Fruit fly (Drosophila melanogaster): ENCODE data around the gene Lcp65Ag3.
"Not testable (repeated sequence)": the region's sequence is repeated elsewhere in the genome, so short reads cannot be mapped to it uniquely, and the experiment has no call there.

Lcp65Ag3 gene

dm6 chr3L:6158530-6158929 is 27.7 kb upstream of the Lcp65Ag3 start, which contains the start of gene Cpr65Ay:
Gene Cpr65Ay, minus strand, starts transcription at chr3L:6158630.
- TF ChIP-seq gl (tag; optimal IDR thresholded peaks at IDR 0.05): no peak
- no peak for TF ChIP-seq CG4496 (GFP tag; IDR thresholded peaks at IDR 0.05)
- TF ChIP-seq fd96Ca (GFP tag; IDR thresholded peaks at IDR 0.05): no peak
- no peak for TF ChIP-seq CG8301 (tag; optimal IDR thresholded peaks at IDR 0.05)
- no peak for TF ChIP-seq CG34367 (tag; optimal IDR thresholded peaks at IDR 0.05)
- no peak for TF ChIP-seq Pif1B (GFP tag; optimal IDR thresholded peaks at IDR 0.05)
- TF ChIP-seq rn (GFP tag; IDR thresholded peaks at IDR 0.05): no peak
- no peak for TF ChIP-seq CG32121 (GFP tag; IDR thresholded peaks at IDR 0.05)
- no peak for TF ChIP-seq CG13204 (GFP tag; optimal IDR thresholded peaks at IDR 0.05)
- TF ChIP-seq EcR (GFP tag; optimal IDR thresholded peaks at IDR 0.05): no peak
- TF ChIP-seq D1 (tag; optimal IDR thresholded peaks at IDR 0.05): no peak
- TF ChIP-seq Pif1A (GFP tag; optimal IDR thresholded peaks at IDR 0.05): no peak
- TF ChIP-seq CG9948 (tag; optimal IDR thresholded peaks at IDR 0.05): no peak
- TF ChIP-seq CG12605 (GFP tag; IDR thresholded peaks at IDR 0.05): no peak

dm6 chr3L:6157327-6158032 is 26.7 kb upstream of the Lcp65Ag3 start, which contains the start of gene CG13297:
Gene CG13297, minus strand, starts transcription at chr3L:6157377.
- TF ChIP-seq Pif1B (GFP tag; optimal IDR thresholded peaks at IDR 0.05) (no peak), CG8159 (tag; optimal IDR thresholded peaks at IDR 0.05) (no peak), fd96Ca (GFP tag; IDR thresholded peaks at IDR 0.05) (no peak), CG17806 (tag; optimal IDR thresholded peaks at IDR 0.05) (no peak), Ets98B (GFP tag; IDR thresholded peaks at IDR 0.05) (no peak), CG14655 (GFP tag; optimal IDR thresholded peaks at IDR 0.05) (no peak), gl (tag; optimal IDR thresholded peaks at IDR 0.05) (no peak), Snoo (tag; optimal IDR thresholded peaks at IDR 0.05) (no peak), CG13204 (GFP tag; optimal IDR thresholded peaks at IDR 0.05) (no peak), CG12605 (GFP tag; IDR thresholded peaks at IDR 0.05) (no peak)

- TF ChIP-seq CG4496 (GFP tag; IDR thresholded peaks at IDR 0.05) (peak; percentile 77), D1 (tag; optimal IDR thresholded peaks at IDR 0.05) (no peak), EcR (GFP tag; optimal IDR thresholded peaks at IDR 0.05) (peak; percentile 73), rn (GFP tag; IDR thresholded peaks at IDR 0.05) (no peak), CG15710 (tag; optimal IDR thresholded peaks at IDR 0.05) (peak; percentile 65), CG34367 (tag; optimal IDR thresholded peaks at IDR 0.05) (peak; percentile 59), CG12605 (GFP tag; IDR thresholded peaks at IDR 0.05) (peak; percentile 91), Ets98B (GFP tag; IDR thresholded peaks at IDR 0.05) (peak; percentile 61; the same call in 1 of the 2 replicates), CG13204 (GFP tag; optimal IDR thresholded peaks at IDR 0.05) (peak; percentile 89), Pif1A (GFP tag; optimal IDR thresholded peaks at IDR 0.05) (peak; percentile 81), Snoo (tag; optimal IDR thresholded peaks at IDR 0.05) (peak; percentile 43), CG9948 (tag; optimal IDR thresholded peaks at IDR 0.05) (no peak), CG14655 (GFP tag; optimal IDR thresholded peaks at IDR 0.05) (no peak), Pif1B (GFP tag; optimal IDR thresholded peaks at IDR 0.05) (peak; percentile 71), CG17806 (tag; optimal IDR thresholded peaks at IDR 0.05) (peak; percentile 35), gl (tag; optimal IDR thresholded peaks at IDR 0.05) (peak; percentile 68), fd96Ca (GFP tag; IDR thresholded peaks at IDR 0.05) (0 out of 3 replicates have a peak, but pooled peaks have one; percentile 42), CG8159 (tag; optimal IDR thresholded peaks at IDR 0.05) (peak; percentile 42), CG32121 (GFP tag; IDR thresholded peaks at IDR 0.05) (peak; percentile 37; the same call in 1 of the 2 replicates)
These were observed 24.2 kb upstream of the Lcp65Ag3 start for dm6 chr3L:6154951-6155394.

- TF ChIP-seq CG8159 (tag; optimal IDR thresholded peaks at IDR 0.05): no peak
- TF ChIP-seq CG15710 (tag; optimal IDR thresholded peaks at IDR 0.05): no peak
- TF ChIP-seq rn (GFP tag; IDR thresholded peaks at IDR 0.05): no peak
These were observed 21.7 kb upstream of the Lcp65Ag3 start, which contains the start of gene Acp65Aa for dm6 chr3L:6152531-6152930. Gene Acp65Aa, minus strand, starts transcription at chr3L:6152745.

dm6 chr3L:6150757-6151354 is 20.1 kb upstream of the Lcp65Ag3 start, which contains the start of the genes Cpr65Ax2 and Lcp65Aa:
Gene Cpr65Ax2, minus strand, starts transcription at chr3L:6150857.
Gene Lcp65Aa, plus strand, starts transcription at chr3L:6151304.
- TF ChIP-seq CG34367, CG8159, Snoo (tag; optimal IDR thresholded peaks at IDR 0.05): not testable (repeated sequence)

dm6 chr3L:6149248-6149647 is 18.5 kb upstream of the Lcp65Ag3 start, which contains the start of gene Lcp65Ab1:
Gene Lcp65Ab1, plus strand, starts transcription at chr3L:6149548.
- TF ChIP-seq CG34367, CG17806, CG9948 (tag; optimal IDR thresholded peaks at IDR 0.05): not testable (repeated sequence)

- TF ChIP-seq CG9948 (tag; optimal IDR thresholded peaks at IDR 0.05); Ets98B (GFP tag; IDR thresholded peaks at IDR 0.05); CG13204 (GFP tag; optimal IDR thresholded peaks at IDR 0.05): not testable (repeated sequence)
These were observed 17.1 kb upstream of the Lcp65Ag3 start, which contains the start of gene Cpr65Ax1 for dm6 chr3L:6147887-6148286. Gene Cpr65Ax1, minus strand, starts transcription at chr3L:6147987.

Data from whole organism, pupa.